Worm (Caenorhabditis elegans) whole organism, midembryonic: ENCODE measurements around the gene ZK177.12.

Source experiments
- T22C8.4 ChIP-seq: fragments of 200-800 bp; sonication (Bioruptor generic); IDR thresholded peaks from 2 replicates; pipeline ENCODE4 v1.3.6; 2022; ENCODE audit warnings: missing genetic modification characterization, missing compliant biosample characterization
- cog-1 ChIP-seq: sonication (generic microtip); optimal IDR thresholded peaks from 2 replicates; lab custom pipeline; 2016; ENCODE audit warnings: missing genetic modification characterization, missing compliant biosample characterization
- flt-1 ChIP-seq: fragments of 200-800 bp; sonication (Bioruptor generic); IDR thresholded peaks from 2 replicates; pipeline ENCODE4 v1.3.6; 2022; ENCODE audit warnings: missing genetic modification characterization, missing compliant biosample characterization
- klf-2 ChIP-seq: fragments of 200-800 bp; sonication (Bioruptor generic); conservative IDR thresholded peaks from 2 replicates; pipeline ENCODE4 v1.3.6; 2022; ENCODE audit warnings: missing genetic modification reagents, missing genetic modification characterization, missing compliant biosample characterization
- ztf-23 ChIP-seq: fragments of 200-800 bp; sonication (Bioruptor generic); IDR thresholded peaks from 2 replicates; pipeline ENCODE4 v1.3.6; 2022; ENCODE audit warnings: missing genetic modification reagents, missing genetic modification characterization, missing compliant biosample characterization
- ztf-29 ChIP-seq: fragments of 200-800 bp; sonication (Bioruptor generic); IDR thresholded peaks from 2 replicates; pipeline ENCODE4 v1.3.6; 2022; ENCODE audit warnings: missing genetic modification reagents, missing genetic modification characterization, missing compliant biosample characterization

DNA sequence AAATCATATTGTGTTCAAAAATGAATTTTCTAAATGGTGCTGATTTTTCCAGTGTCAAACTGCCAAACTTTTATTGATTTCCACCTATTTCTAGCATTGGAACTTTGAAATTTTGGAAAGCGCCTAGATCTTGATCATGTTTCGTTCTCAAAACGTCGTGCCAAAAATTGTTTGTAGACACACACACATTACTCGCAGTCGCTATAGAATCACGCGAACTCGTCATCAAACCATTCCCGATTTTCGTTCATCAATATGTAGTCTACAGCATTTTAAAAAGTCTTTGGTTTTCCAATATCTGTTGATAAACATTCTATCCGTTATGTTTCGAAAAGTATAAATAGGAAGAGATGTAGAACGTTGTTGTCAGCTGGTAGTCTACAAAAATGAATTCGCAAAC lies 48.8 kb downstream of the ZK177.12 start, which contains the start of the genes C17C3.1 and C17C3.15:
- TF ChIP-seq ztf-23 (GFP tag; lab: Robert Waterston, UW) (no peak), ztf-29 (GFP tag; lab: Robert Waterston, UW) (no peak), cog-1 (tag; lab: Kevin White, UChicago) (no peak), flt-1 (GFP tag; lab: Robert Waterston, UW) (no peak), T22C8.4 (no peak), klf-2 (GFP tag; lab: Robert Waterston, UW) (no peak)
